Worm (Caenorhabditis elegans): ENCODE results near the gene C08F1.12.
"Not testable (repeated sequence)": the region's sequence is repeated elsewhere in the genome, so short reads cannot be mapped to it uniquely, and the experiment has no call there.

DNA sequence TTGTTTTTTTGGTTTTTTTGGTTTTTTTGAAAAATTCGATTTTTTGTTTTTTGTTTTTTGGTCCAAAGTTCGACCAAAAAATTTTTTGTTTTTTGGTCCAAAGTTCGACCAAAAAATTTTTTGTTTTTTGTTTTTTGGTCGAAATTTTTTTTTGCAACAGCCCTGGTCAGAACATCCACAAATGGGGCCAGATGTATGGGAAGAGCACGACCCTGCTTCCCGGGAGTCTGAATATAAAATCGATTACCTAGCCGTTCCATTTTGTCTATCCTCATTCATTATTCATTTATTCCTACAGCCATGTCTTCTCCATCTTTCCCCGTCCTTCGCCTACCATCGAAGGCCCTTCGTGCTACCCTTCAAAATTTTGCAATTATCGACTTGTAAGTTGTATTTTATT is 47.8 kb upstream of the C08F1.12 start, which contains the start of gene fbxb-95:
- not testable (repeated sequence) for TF ChIP-seq nhr-77, nhr-25, pha-4, nhr-76 (tag; optimal IDR thresholded peaks at IDR 0.05)
